Worm (Caenorhabditis elegans) whole organism, early embryonic: ENCODE measurements around the gene cng-3.

ENCODE experiments used
- hmg-4 ChIP-seq: fragments of 200-800 bp; sonication (Bioruptor generic); optimal IDR thresholded peaks from 2 replicates; lab custom pipeline; 2018; ENCODE audit warnings: mild to moderate bottlenecking, missing genetic modification characterization, missing compliant biosample characterization
- tbx-11 ChIP-seq: fragments of 200-800 bp; sonication (Bioruptor generic); IDR thresholded peaks from 2 replicates; pipeline ENCODE4 v1.3.6; 2022; ENCODE audit warnings: missing genetic modification characterization, missing compliant biosample characterization

ce11 chrIV:9440880-9441336 is 39.9 kb downstream of the cng-3 start, which contains the start of gene idh-1:
- no peak for TF ChIP-seq hmg-4 (GFP tag; lab: Kevin White, UChicago)
- TF ChIP-seq tbx-11 (GFP tag; lab: Robert Waterston, UW) = no peak
